Worm (Caenorhabditis elegans) whole organism, L2 larva: Measurements from ENCODE around the gene ctsa-3.2.

ENCODE experiments used
- F13H6.1 ChIP-seq: sonication (generic microtip); optimal IDR thresholded peaks from 2 replicates; lab custom pipeline; 2016; ENCODE audit warnings: missing genetic modification characterization, missing compliant biosample characterization
- ama-1 ChIP-seq: fragments of 150-350 bp; optimal IDR thresholded peaks from 2 replicates; lab custom pipeline; 2018; ENCODE audit warnings: inconsistent platforms
- egl-27 ChIP-seq: sonication (generic microtip); optimal IDR thresholded peaks from 3 replicates; lab custom pipeline; 2017; ENCODE audit warnings: missing biosample characterization, missing genetic modification reagents, missing genetic modification characterization
- elt-1 ChIP-seq: fragments of 150-350 bp; optimal IDR thresholded peaks from 2 replicates; lab custom pipeline; 2014; ENCODE audit warnings: missing biosample characterization, missing genetic modification characterization
- fos-1 ChIP-seq: fragments of 150-350 bp; optimal IDR thresholded peaks from 2 replicates; lab custom pipeline; 2014; ENCODE audit warnings: missing biosample characterization, missing genetic modification characterization
- gmeb-1 ChIP-seq: fragments of 150-350 bp; optimal IDR thresholded peaks from 2 replicates; lab custom pipeline; 2014; ENCODE audit warnings: missing biosample characterization, missing genetic modification characterization
- nhr-11 ChIP-seq: fragments of 150-350 bp; optimal IDR thresholded peaks from 2 replicates; lab custom pipeline; 2014; ENCODE audit warnings: missing biosample characterization, missing genetic modification characterization
- nhr-12 ChIP-seq: fragments of 150-350 bp; optimal IDR thresholded peaks from 2 replicates; lab custom pipeline; 2014; ENCODE audit warnings: missing biosample characterization, missing genetic modification characterization
- nhr-129 ChIP-seq: fragments of 150-350 bp; optimal IDR thresholded peaks from 2 replicates; lab custom pipeline; 2014; ENCODE audit warnings: missing biosample characterization, missing genetic modification characterization
- nhr-237 ChIP-seq: fragments of 150-350 bp; optimal IDR thresholded peaks from 2 replicates; lab custom pipeline; 2014; ENCODE audit warnings: missing biosample characterization, missing genetic modification characterization
- sem-4 ChIP-seq: fragments of 150-350 bp; optimal IDR thresholded peaks from 2 replicates; lab custom pipeline; 2014; ENCODE audit warnings: missing biosample characterization, missing genetic modification reagents, missing genetic modification characterization
- zag-1 ChIP-seq: fragments of 150-350 bp; optimal IDR thresholded peaks from 2 replicates; lab custom pipeline; 2014; ENCODE audit warnings: missing biosample characterization, missing genetic modification characterization

DNA sequence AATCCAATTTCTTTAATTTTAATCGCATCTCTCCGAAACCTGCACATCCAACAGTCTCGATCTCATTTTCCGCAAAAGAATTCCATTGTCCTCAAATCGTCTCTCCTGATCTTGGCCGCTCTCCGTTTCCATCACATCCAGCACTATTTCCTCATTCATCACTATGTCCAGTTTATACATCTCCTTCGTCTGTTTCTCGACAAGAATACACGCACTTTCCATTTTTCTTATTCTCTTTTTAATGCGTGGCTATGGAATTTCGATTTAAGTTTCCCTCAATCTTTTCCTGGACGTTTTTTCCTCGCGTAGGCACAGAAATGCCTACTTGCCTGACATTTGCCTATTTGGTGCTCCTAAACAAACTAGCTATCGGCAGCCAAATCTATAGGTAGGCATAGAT is 4.8 kb downstream of the ctsa-3.2 start:
- TF ChIP-seq zag-1 (no peak), ama-1 (no peak), fos-1 (no peak), nhr-11 (tag; lab: Kevin White, UChicago) (no peak), elt-1 (tag; lab: Kevin White, UChicago) (no peak), F13H6.1 (tag; lab: Kevin White, UChicago) (no peak), nhr-237 (tag; lab: Kevin White, UChicago) (no peak), egl-27 (tag; lab: Kevin White, UChicago) (no peak), nhr-129 (no peak), nhr-12 (tag; lab: Kevin White, UChicago) (no peak), sem-4 (tag; lab: Kevin White, UChicago) (no peak), gmeb-1 (tag; lab: Kevin White, UChicago) (no peak)
